Worm (Caenorhabditis elegans): ENCODE data around the gene fbxa-167.

DNA sequence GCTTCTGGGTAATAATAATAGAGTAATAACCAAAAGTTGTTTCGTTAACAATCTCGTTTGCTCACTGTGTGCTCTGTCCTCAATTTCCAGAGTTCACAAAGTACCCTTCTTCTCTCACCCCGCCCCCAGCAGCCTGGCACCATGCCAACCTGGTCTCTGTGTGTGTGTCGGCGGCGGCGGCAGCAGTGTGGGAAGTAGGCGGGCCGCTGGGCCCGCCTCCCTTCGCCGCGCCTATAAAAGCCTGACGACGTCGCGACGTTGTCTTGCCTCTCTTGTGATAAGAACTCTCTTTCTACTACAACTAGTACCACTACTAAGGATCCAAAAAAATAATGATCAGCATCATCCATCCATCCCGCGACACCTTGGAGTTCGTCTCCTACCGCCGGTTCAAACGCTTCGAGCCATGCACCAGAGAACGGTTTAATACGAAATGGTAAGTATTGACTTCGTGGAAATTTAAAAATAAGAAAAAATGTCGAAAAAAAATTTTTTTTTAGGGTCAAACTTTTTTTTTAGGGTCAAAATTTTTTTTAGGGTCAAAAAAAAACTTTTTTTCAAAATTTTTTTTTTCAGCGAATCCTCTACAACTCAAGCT, 27.7 kb downstream of the fbxa-167 start, which contains the start of gene C31C9.7:
- no peak for TF ChIP-seq snpc-1.2 (GFP tag; IDR thresholded peaks at IDR 0.05)
- TF ChIP-seq pha-4 (GFP tag; IDR thresholded peaks at IDR 0.05) = no peak
- no peak for TF ChIP-seq pha-4 (tag; optimal IDR thresholded peaks at IDR 0.05)
- no peak for TF ChIP-seq daf-16 (GFP tag; optimal IDR thresholded peaks at IDR 0.05)
- TF ChIP-seq daf-16 (tag; optimal IDR thresholded peaks at IDR 0.05) = no peak
- no peak for TF ChIP-seq egl-27 (tag; optimal IDR thresholded peaks at IDR 0.05)
- TF ChIP-seq Y105C5A.15 (GFP tag; IDR thresholded peaks at IDR 0.05) = 0 out of 2 replicates have a peak, but pooled peaks have one; percentile 22
- no peak for TF ChIP-seq fkh-10 (GFP tag; optimal IDR thresholded peaks at IDR 0.05)
- TF ChIP-seq nhr-77 (tag; optimal IDR thresholded peaks at IDR 0.05) = no peak
- no peak for TF ChIP-seq ceh-82 (tag; optimal IDR thresholded peaks at IDR 0.05)
- TF ChIP-seq lin-15B (tag; optimal IDR thresholded peaks at IDR 0.05) = no peak
- peak; percentile 25 for TF ChIP-seq hlh-30 (tag; optimal IDR thresholded peaks at IDR 0.05; ENCODE audit: insufficient read depth)
- no peak for TF ChIP-seq mep-1 (tag; optimal IDR thresholded peaks at IDR 0.05)
